Fruit fly (Drosophila melanogaster): ENCODE measurements around the gene Inx2.

Inx2 gene

DNA sequence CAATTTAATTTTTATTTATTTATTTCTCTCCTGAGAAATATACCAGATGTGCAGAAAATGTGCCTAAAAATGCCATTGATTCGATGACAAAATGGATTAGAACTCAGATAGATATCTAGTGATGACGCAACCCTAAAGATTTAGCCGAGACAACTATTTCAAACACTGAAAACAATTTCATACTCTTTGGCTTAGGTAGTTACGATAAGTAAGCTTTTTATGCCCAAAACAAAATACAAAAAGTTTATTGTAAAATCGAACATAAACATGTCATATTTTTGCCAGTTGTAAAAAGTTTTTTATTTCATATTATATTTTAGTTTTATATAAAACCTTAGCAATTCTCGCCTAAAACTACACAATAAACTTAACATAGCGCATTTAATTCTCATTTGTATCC lies 25.1 kb upstream of the Inx2 start, which contains the start of gene CG3040 (continued):
- TF ChIP-seq chinmo (GFP tag; IDR thresholded peaks at IDR 0.05; ENCODE audit: partially characterized antibody) = no peak
- TF ChIP-seq CG10565 (GFP tag; optimal IDR thresholded peaks at IDR 0.05) = no peak
- no peak for TF ChIP-seq pb (GFP tag; optimal IDR thresholded peaks at IDR 0.05)
- TF ChIP-seq CG9876 (GFP tag; optimal IDR thresholded peaks at IDR 0.05) = no peak
- peak in 1 of 2 experiments; percentile 42 for TF ChIP-seq dpn (GFP tag; optimal IDR thresholded peaks at IDR 0.05)
- TF ChIP-seq br (optimal IDR thresholded peaks at IDR 0.05) = no peak
- TF ChIP-seq usp (GFP tag; optimal IDR thresholded peaks at IDR 0.05) = no peak
- no peak for TF ChIP-seq CG16813 (GFP tag; IDR thresholded peaks at IDR 0.05; ENCODE audit: partially characterized antibody)
- TF ChIP-seq CG18011 (GFP tag; optimal IDR thresholded peaks at IDR 0.05) = no peak
- no peak for TF ChIP-seq dimm (GFP tag; IDR thresholded peaks at IDR 0.05)
- no peak for TF ChIP-seq Hr78 (GFP tag; optimal IDR thresholded peaks at IDR 0.05)
- no peak for TF ChIP-seq MTF-1 (GFP tag; optimal IDR thresholded peaks at IDR 0.05; ENCODE audit: borderline replicate concordance)
- no peak for TF ChIP-seq mld (GFP tag; IDR thresholded peaks at IDR 0.05; ENCODE audit: partially characterized antibody)
- peak; percentile 19 for TF ChIP-seq Deaf1 (tag; optimal IDR thresholded peaks at IDR 0.05)
- peak; percentile 61 for TF ChIP-seq Hmr (GFP tag; optimal IDR thresholded peaks at IDR 0.05)
- TF ChIP-seq CG4282 (GFP tag; optimal IDR thresholded peaks at IDR 0.05) = no peak
- no peak for TF ChIP-seq CG18764 (GFP tag; optimal IDR thresholded peaks at IDR 0.05)
- no peak for TF ChIP-seq emc (GFP tag; optimal IDR thresholded peaks at IDR 0.05)
- peak; percentile 99 for TF ChIP-seq CG15601 (tag; optimal IDR thresholded peaks at IDR 0.05)
- no peak for TF ChIP-seq CG1647 (GFP tag; optimal IDR thresholded peaks at IDR 0.05)
- no peak for TF ChIP-seq Sry-β (GFP tag; optimal IDR thresholded peaks at IDR 0.05)
- peak; percentile 62 for TF ChIP-seq CG13894 (tag; optimal IDR thresholded peaks at IDR 0.05)
- TF ChIP-seq CG10431 (GFP tag; optimal IDR thresholded peaks at IDR 0.05) = no peak
- no peak for TF ChIP-seq schlank (tag; optimal IDR thresholded peaks at IDR 0.05)
- TF ChIP-seq slbo (GFP tag; IDR thresholded peaks at IDR 0.05) = peak; percentile 78
- TF ChIP-seq sim (GFP tag; IDR thresholded peaks at IDR 0.05) = no peak
- TF ChIP-seq CG6254 (GFP tag; optimal IDR thresholded peaks at IDR 0.05) = no peak
- no peak for TF ChIP-seq Oli (tag; optimal IDR thresholded peaks at IDR 0.05)
- no peak for TF ChIP-seq CG9727 (GFP tag; optimal IDR thresholded peaks at IDR 0.05)
- peak; percentile 49 for TF ChIP-seq phol (tag; optimal IDR thresholded peaks at IDR 0.05)
- no peak for TF ChIP-seq aop (GFP tag; IDR thresholded peaks at IDR 0.05)
- TF ChIP-seq Blimp-1 (GFP tag; optimal IDR thresholded peaks at IDR 0.05) = peak; percentile 24
- no peak for TF ChIP-seq fru (optimal IDR thresholded peaks at IDR 0.05)
- TF ChIP-seq HLHmδ (GFP tag; optimal IDR thresholded peaks at IDR 0.05) = no peak
- TF ChIP-seq sug (tag; optimal IDR thresholded peaks at IDR 0.05) = peak; percentile 49
- TF ChIP-seq CG4424 (GFP tag; optimal IDR thresholded peaks at IDR 0.05) = peak; percentile 19
- no peak for TF ChIP-seq Elba2 (GFP tag; optimal IDR thresholded peaks at IDR 0.05)
- no peak for TF ChIP-seq wek (GFP tag; optimal IDR thresholded peaks at IDR 0.05)
- peak; percentile 48 for TF ChIP-seq CG15269 (tag; optimal IDR thresholded peaks at IDR 0.05)
- no peak for TF ChIP-seq CG11247 (GFP tag; IDR thresholded peaks at IDR 0.05)
- no peak for TF ChIP-seq CG1024 (GFP tag; IDR thresholded peaks at IDR 0.05)
- no peak for TF ChIP-seq prd (optimal IDR thresholded peaks at IDR 0.05)
- TF ChIP-seq prd (GFP tag; IDR thresholded peaks at IDR 0.05) = peak; percentile 41; the same call in 1 of the 3 replicates
- TF ChIP-seq slp2 (GFP tag; optimal IDR thresholded peaks at IDR 0.05) = peak; percentile 11
- TF ChIP-seq CG18476 (GFP tag; optimal IDR thresholded peaks at IDR 0.05) = no peak
- TF ChIP-seq CG14860 (GFP tag; IDR thresholded peaks at IDR 0.05; ENCODE audit: partially characterized antibody) = no peak
- TF ChIP-seq CG10147 (GFP tag; optimal IDR thresholded peaks at IDR 0.05) = no peak
- no peak for TF ChIP-seq CG6654 (GFP tag; optimal IDR thresholded peaks at IDR 0.05)
- 0 out of 2 replicates have a peak, but pooled peaks have one; percentile 21 for TF ChIP-seq amos (GFP tag; IDR thresholded peaks at IDR 0.05; ENCODE audit: partially characterized antibody)
- TF ChIP-seq nmo (GFP tag; optimal IDR thresholded peaks at IDR 0.05) = peak; percentile 41
- TF ChIP-seq bcd (GFP tag; optimal IDR thresholded peaks at IDR 0.05) = no peak
